Fruit fly (Drosophila melanogaster): ENCODE results near the gene CG5068.

- TF ChIP-seq toe (GFP tag; optimal IDR thresholded peaks at IDR 0.05) (no peak), CG11617 (GFP tag; optimal IDR thresholded peaks at IDR 0.05) (no peak), CG1620 (GFP tag; optimal IDR thresholded peaks at IDR 0.05) (no peak), bab1 (GFP tag; optimal IDR thresholded peaks at IDR 0.05) (no peak), ovo (GFP tag; optimal IDR thresholded peaks at IDR 0.05) (no peak)
Measured at dm6 chr3L:8949823-8950222, 36.7 kb upstream of the CG5068 start.

All from whole organism, adult.